Worm (Caenorhabditis elegans) whole organism, L4 larva: ENCODE data around the gene C38H2.2.

Experiments
- T20F7.1 ChIP-seq: fragments of 200-800 bp; sonication (Bioruptor generic); optimal IDR thresholded peaks from 2 replicates; lab custom pipeline; 2018; ENCODE audit warnings: mild to moderate bottlenecking, missing genetic modification characterization, missing compliant biosample characterization
- aly-2 ChIP-seq: sonication (generic microtip); optimal IDR thresholded peaks from 2 replicates; lab custom pipeline; 2018; ENCODE audit warnings: missing biosample characterization, missing genetic modification characterization
- fkh-10 ChIP-seq: fragments of 150-350 bp; optimal IDR thresholded peaks from 2 replicates; lab custom pipeline; 2014; ENCODE audit warnings: missing biosample characterization, missing genetic modification reagents, missing genetic modification characterization
- hlh-30 ChIP-seq: sonication (generic microtip); optimal IDR thresholded peaks from 2 replicates; lab custom pipeline; 2017; ENCODE audit warnings: antibody characterized with exemption, mild to moderate bottlenecking, missing genetic modification characterization, missing compliant biosample characterization; ENCODE audit not compliant: insufficient read depth
- jun-1 ChIP-seq: fragments of 150-350 bp; optimal IDR thresholded peaks from 2 replicates; lab custom pipeline; 2014; ENCODE audit warnings: missing biosample characterization, missing genetic modification reagents, missing genetic modification characterization
- lin-15B ChIP-seq: fragments of 150-350 bp; sonication (generic microtip); optimal IDR thresholded peaks from 3 replicates; lab custom pipeline; 2014; ENCODE audit warnings: missing biosample characterization, missing genetic modification characterization
- mxl-2 ChIP-seq: fragments of 200-800 bp; sonication (Bioruptor generic); conservative IDR thresholded peaks from 2 replicates; pipeline ENCODE4 v1.3.6; 2022; ENCODE audit warnings: missing genetic modification reagents, missing genetic modification characterization, missing compliant biosample characterization
- snpc-4 ChIP-seq: fragments of 150-350 bp; optimal IDR thresholded peaks from 2 replicates; lab custom pipeline; 2014; ENCODE audit warnings: missing biosample characterization, missing genetic modification characterization
- unc-39 ChIP-seq: sonication (generic microtip); optimal IDR thresholded peaks from 2 replicates; lab custom pipeline; 2017; ENCODE audit warnings: missing biosample characterization, missing genetic modification characterization
- ztf-11 ChIP-seq: fragments of 150-350 bp; optimal IDR thresholded peaks from 2 replicates; lab custom pipeline; 2014; ENCODE audit warnings: missing biosample characterization, missing genetic modification characterization

ce11 chrIII:10355382-10355781 lies 26.2 kb upstream of the C38H2.2 start, which contains the start of gene spp-1:
- no peak for TF ChIP-seq aly-2 (tag; lab: Kevin White, UChicago)
- no peak for TF ChIP-seq lin-15B (tag; lab: Kevin White, UChicago)
- TF ChIP-seq ztf-11 (tag; lab: Kevin White, UChicago), result no peak
- no peak for TF ChIP-seq snpc-4 (tag; lab: Kevin White, UChicago)
- TF ChIP-seq T20F7.1 (GFP tag; lab: Kevin White, UChicago), result no peak
- TF ChIP-seq unc-39, result no peak
- TF ChIP-seq hlh-30 (tag; lab: Kevin White, UChicago), result peak; percentile 43
- TF ChIP-seq mxl-2, result no peak
- TF ChIP-seq fkh-10 (GFP tag; lab: Kevin White, UChicago), result no peak
- TF ChIP-seq jun-1 (tag; lab: Kevin White, UChicago), result no peak
